Fruit fly (Drosophila melanogaster) whole organism, embryonic: ENCODE data around the gene CG31041.

Experiments used
- Abd-B ChIP-seq: fragments of 200-800 bp; sonication (Bioruptor generic); optimal IDR thresholded peaks from 2 replicates; lab custom pipeline; 2018; ENCODE audit warnings: missing biosample characterization, mild to moderate bottlenecking, missing genetic modification characterization, moderate library complexity
- Asciz ChIP-seq: fragments of 200-800 bp; sonication (Bioruptor generic); optimal IDR thresholded peaks from 2 replicates; lab custom pipeline; 2017; ENCODE audit warnings: missing biosample characterization, mild to moderate bottlenecking, missing genetic modification characterization, missing genetic modification reagents
- CG13123 ChIP-seq: fragments of 200-800 bp; sonication (Bioruptor generic); optimal IDR thresholded peaks from 2 replicates; lab custom pipeline; 2016; ENCODE audit warnings: missing biosample characterization, missing genetic modification characterization
- CG13287 ChIP-seq: fragments of 200-800 bp; sonication (Bioruptor generic); IDR thresholded peaks from 2 replicates; pipeline ENCODE4 v1.3.6; 2022; ENCODE audit warnings: missing biosample characterization, missing genetic modification characterization; ENCODE audit not compliant: partially characterized antibody
- CG15514 ChIP-seq: fragments of 200-800 bp; sonication (Bioruptor generic); optimal IDR thresholded peaks from 3 replicates; lab custom pipeline; 2017; ENCODE audit warnings: missing biosample characterization, missing genetic modification characterization, mild to moderate bottlenecking, moderate library complexity, missing genetic modification reagents
- CG17359 ChIP-seq: fragments of 200-800 bp; sonication (Bioruptor generic); optimal IDR thresholded peaks from 3 replicates; lab custom pipeline; 2018; ENCODE audit warnings: missing biosample characterization, mild to moderate bottlenecking, missing genetic modification characterization, moderate library complexity
- CG2116 ChIP-seq: fragments of 200-800 bp; sonication (Bioruptor generic); optimal IDR thresholded peaks from 3 replicates; lab custom pipeline; 2018; ENCODE audit warnings: missing biosample characterization, mild to moderate bottlenecking, missing genetic modification characterization
- CG2199 ChIP-seq: fragments of 200-800 bp; sonication (Bioruptor generic); IDR thresholded peaks from 3 replicates; pipeline ENCODE4 v1.3.6; 2022; ENCODE audit warnings: missing biosample characterization, missing genetic modification characterization
- CG2712 ChIP-seq: fragments of 200-800 bp; optimal IDR thresholded peaks from 3 replicates; lab custom pipeline; 2019; ENCODE audit warnings: missing biosample characterization, mild to moderate bottlenecking, missing genetic modification characterization, moderate library complexity
- CG32767 ChIP-seq: fragments of 200-800 bp; sonication (Bioruptor generic); IDR thresholded peaks from 2 replicates; pipeline ENCODE4 v1.3.6; 2022; ENCODE audit warnings: missing biosample characterization, missing genetic modification characterization
- CG34376 ChIP-seq: fragments of 200-800 bp; sonication (Bioruptor generic); optimal IDR thresholded peaks from 2 replicates; lab custom pipeline; 2018; ENCODE audit warnings: missing biosample characterization, mild to moderate bottlenecking, missing genetic modification characterization
- CG4282 ChIP-seq: fragments of 200-800 bp; sonication (Bioruptor generic); optimal IDR thresholded peaks from 2 replicates; lab custom pipeline; 2016; ENCODE audit warnings: missing biosample characterization, missing genetic modification characterization
- CG43689 ChIP-seq: fragments of 200-800 bp; sonication (Bioruptor generic); IDR thresholded peaks from 2 replicates; pipeline ENCODE4 v1.3.6; 2022; ENCODE audit warnings: missing biosample characterization, missing genetic modification characterization
- CG4820 ChIP-seq: fragments of 200-800 bp; sonication (Bioruptor generic); optimal IDR thresholded peaks from 3 replicates; lab custom pipeline; 2016; ENCODE audit warnings: missing biosample characterization, missing genetic modification characterization
- CG6654 ChIP-seq: fragments of 200-800 bp; sonication (Bioruptor generic); optimal IDR thresholded peaks from 2 replicates; lab custom pipeline; 2017; ENCODE audit warnings: missing biosample characterization, mild to moderate bottlenecking, missing genetic modification characterization
- CG7271 ChIP-seq: fragments of 200-800 bp; sonication (Bioruptor generic); optimal IDR thresholded peaks from 2 replicates; lab custom pipeline; 2018; ENCODE audit warnings: missing biosample characterization, mild to moderate bottlenecking, missing genetic modification characterization, moderate library complexity
- CG8089 ChIP-seq: fragments of 200-800 bp; sonication (Bioruptor generic); optimal IDR thresholded peaks from 3 replicates; lab custom pipeline; 2016; ENCODE audit warnings: missing biosample characterization, missing genetic modification characterization
- CG8924 ChIP-seq: fragments of 200-800 bp; optimal IDR thresholded peaks from 3 replicates; lab custom pipeline; 2019; ENCODE audit warnings: missing biosample characterization, mild to moderate bottlenecking, missing genetic modification characterization, moderate library complexity
- Doc2 ChIP-seq: fragments of 200-800 bp; sonication (Bioruptor generic); IDR thresholded peaks from 2 replicates; pipeline ENCODE4 v1.3.6; 2022; ENCODE audit warnings: missing biosample characterization, missing genetic modification characterization
- HHEX ChIP-seq: fragments of 200-800 bp; sonication (Bioruptor generic); optimal IDR thresholded peaks from 3 replicates; lab custom pipeline; 2017; ENCODE audit warnings: missing biosample characterization, mild to moderate bottlenecking, missing genetic modification characterization, missing genetic modification reagents
- Hr39 ChIP-seq: fragments of >200 bp; optimal IDR thresholded peaks from 2 replicates; lab custom pipeline; 2017
- Mrtf ChIP-seq: fragments of 200-800 bp; sonication (Bioruptor generic); IDR thresholded peaks from 3 replicates; pipeline ENCODE4 v1.3.6; 2022; ENCODE audit warnings: missing biosample characterization, missing genetic modification characterization
- NFAT ChIP-seq: fragments of 200-800 bp; sonication (Bioruptor generic); IDR thresholded peaks from 2 replicates; pipeline ENCODE4 v1.3.6; 2022; ENCODE audit warnings: missing biosample characterization, missing genetic modification characterization
- Nf-YB ChIP-seq: fragments of 200-800 bp; sonication (Bioruptor generic); optimal IDR thresholded peaks from 3 replicates; lab custom pipeline; 2019; ENCODE audit warnings: missing biosample characterization, mild to moderate bottlenecking, missing genetic modification characterization, moderate library complexity
- Oli ChIP-seq: fragments of 200-800 bp; sonication (Bioruptor generic); optimal IDR thresholded peaks from 2 replicates; lab custom pipeline; 2018; ENCODE audit warnings: missing biosample characterization, mild to moderate bottlenecking, missing genetic modification characterization, moderate library complexity
- ac ChIP-seq: fragments of 200-800 bp; sonication (Bioruptor generic); optimal IDR thresholded peaks from 3 replicates; lab custom pipeline; 2017; ENCODE audit warnings: missing biosample characterization, mild to moderate bottlenecking, missing genetic modification characterization
- ato ChIP-seq: fragments of 200-800 bp; sonication (Bioruptor generic); IDR thresholded peaks from 2 replicates; pipeline ENCODE4 v1.3.6; 2022; ENCODE audit warnings: missing biosample characterization, missing genetic modification characterization; ENCODE audit not compliant: partially characterized antibody
- az2 ChIP-seq: fragments of 200-800 bp; sonication (Bioruptor generic); optimal IDR thresholded peaks from 3 replicates; lab custom pipeline; 2016; ENCODE audit warnings: missing biosample characterization, missing genetic modification characterization
- chif ChIP-seq, 2 experiments: fragments of 200-800 bp; sonication (Bioruptor generic); optimal IDR thresholded peaks; 3 replicates each; lab custom pipeline; 2016; ENCODE audit warnings: missing biosample characterization in 2 of 2, missing genetic modification characterization in 2 of 2
- ci ChIP-seq: fragments of 200-800 bp; sonication (Bioruptor generic); IDR thresholded peaks from 3 replicates; pipeline ENCODE4 v1.3.6; 2022; ENCODE audit warnings: missing biosample characterization, missing genetic modification characterization
- dm ChIP-seq: fragments of 200-800 bp; sonication (Bioruptor generic); optimal IDR thresholded peaks from 3 replicates; lab custom pipeline; 2016; ENCODE audit warnings: missing biosample characterization, missing genetic modification characterization
- h ChIP-seq: fragments of >200 bp; optimal IDR thresholded peaks from 2 replicates; lab custom pipeline; 2017
- hbn ChIP-seq: fragments of 200-800 bp; sonication (Bioruptor generic); IDR thresholded peaks from 2 replicates; pipeline ENCODE4 v1.3.6; 2022; ENCODE audit warnings: missing biosample characterization, missing genetic modification characterization; ENCODE audit not compliant: partially characterized antibody
- jumu ChIP-seq: fragments of 200-800 bp; sonication (Bioruptor generic); optimal IDR thresholded peaks from 3 replicates; lab custom pipeline; 2016; ENCODE audit warnings: missing biosample characterization, missing genetic modification characterization
- nmo ChIP-seq: fragments of 200-800 bp; sonication (Bioruptor generic); optimal IDR thresholded peaks from 2 replicates; lab custom pipeline; 2018; ENCODE audit warnings: missing biosample characterization, mild to moderate bottlenecking, missing genetic modification characterization, moderate library complexity
- nom ChIP-seq: fragments of 200-800 bp; sonication (Bioruptor generic); optimal IDR thresholded peaks from 2 replicates; lab custom pipeline; 2017; ENCODE audit warnings: missing biosample characterization, missing genetic modification characterization, mild to moderate bottlenecking, moderate library complexity, missing genetic modification reagents
- pfk ChIP-seq: fragments of 200-800 bp; sonication (Bioruptor generic); optimal IDR thresholded peaks from 2 replicates; lab custom pipeline; 2018; ENCODE audit warnings: missing biosample characterization, mild to moderate bottlenecking, missing genetic modification characterization, moderate library complexity
- psq ChIP-seq: fragments of 200-800 bp; sonication (Bioruptor generic); optimal IDR thresholded peaks from 2 replicates; lab custom pipeline; 2017; ENCODE audit warnings: missing biosample characterization, missing genetic modification characterization
- pum ChIP-seq: fragments of 200-800 bp; sonication (Bioruptor generic); optimal IDR thresholded peaks from 2 replicates; lab custom pipeline; 2016; ENCODE audit warnings: missing biosample characterization, missing genetic modification characterization
- run ChIP-seq: fragments of 200-800 bp; sonication (Bioruptor generic); optimal IDR thresholded peaks from 3 replicates; lab custom pipeline; 2018; ENCODE audit warnings: missing biosample characterization, mild to moderate bottlenecking, missing genetic modification characterization
- seq ChIP-seq: fragments of 200-800 bp; sonication (Bioruptor generic); IDR thresholded peaks from 2 replicates; pipeline ENCODE4 v1.3.6; 2022; ENCODE audit warnings: missing biosample characterization, missing genetic modification characterization
- sqz ChIP-seq: fragments of 200-800 bp; sonication (Bioruptor generic); optimal IDR thresholded peaks from 3 replicates; lab custom pipeline; 2018; ENCODE audit warnings: missing biosample characterization, mild to moderate bottlenecking, missing genetic modification characterization
- tap ChIP-seq: fragments of 200-800 bp; optimal IDR thresholded peaks from 3 replicates; lab custom pipeline; 2019; ENCODE audit warnings: missing biosample characterization, mild to moderate bottlenecking, missing genetic modification characterization, moderate library complexity
- tll ChIP-seq, 2 experiments: fragments of 200-800 bp in 1 of 2; fragments of >200 bp in 1 of 2; sonication (Bioruptor generic) in 1 of 2; optimal IDR thresholded peaks; 2 replicates each; lab custom pipeline; 2017 to 2019; ENCODE audit warnings: missing biosample characterization in 2 of 2, missing genetic modification characterization in 2 of 2, mild to moderate bottlenecking in 1 of 2, moderate library complexity in 1 of 2
- unpg ChIP-seq: fragments of 200-800 bp; sonication (Bioruptor generic); optimal IDR thresholded peaks from 3 replicates; lab custom pipeline; 2018; ENCODE audit warnings: missing biosample characterization, mild to moderate bottlenecking, missing genetic modification characterization, moderate library complexity
- zen ChIP-seq: fragments of 200-800 bp; sonication (Bioruptor generic); optimal IDR thresholded peaks from 3 replicates; lab custom pipeline; 2018; ENCODE audit warnings: missing biosample characterization, mild to moderate bottlenecking, missing genetic modification characterization, moderate library complexity
- zf30C ChIP-seq: fragments of 200-800 bp; sonication (Bioruptor generic); optimal IDR thresholded peaks from 3 replicates; lab custom pipeline; 2018; ENCODE audit warnings: missing biosample characterization, mild to moderate bottlenecking, missing genetic modification characterization

CG31041 gene

dm6 chr3R:29559444-29559976, 31.2 kb downstream of the CG31041 start (continued):
- TF ChIP-seq zen (peak; percentile 93), CG17359 (tag; lab: Kevin White, UChicago) (no peak), pfk (GFP tag; lab: Kevin White, UChicago) (peak; percentile 86), Oli (tag; lab: Kevin White, UChicago) (no peak), Nf-YB (GFP tag; lab: Kevin White, UChicago) (no peak), CG43689 (GFP tag; lab: Robert Waterston, UW) (no peak), CG4282 (GFP tag; lab: Kevin White, UChicago) (no peak), HHEX (GFP tag; lab: Kevin White, UChicago) (no peak), CG4820 (no peak), tll (GFP tag; optimal IDR thresholded peaks at IDR 0.05; lab: Kevin White, UChicago) (peak in 1 of 2 experiments; percentile 7), Mrtf (no peak), psq (no peak), CG13123 (GFP tag; lab: Kevin White, UChicago) (no peak), CG32767 (GFP tag; lab: Robert Waterston, UW) (no peak), az2 (GFP tag; lab: Kevin White, UChicago) (no peak), CG34376 (GFP tag; lab: Kevin White, UChicago) (no peak), CG2199 (GFP tag; lab: Robert Waterston, UW) (no peak), jumu (GFP tag; lab: Kevin White, UChicago) (no peak), ac (GFP tag; lab: Kevin White, UChicago) (peak; percentile 73)

- TF ChIP-seq Hr39 (lab: Kevin White, UChicago) (peak; percentile 66), Asciz (no peak)
Measured at dm6 chr3R:29557555-29557954, 33.2 kb downstream of the CG31041 start.

- TF ChIP-seq pum (GFP tag; lab: Kevin White, UChicago) (no peak), chif (GFP tag; optimal IDR thresholded peaks at IDR 0.05; lab: Kevin White, UChicago) (peak in 1 of 2 experiments; percentile 21), CG8924 (tag; lab: Kevin White, UChicago) (peak; percentile 39), ci (peak; percentile 50; the same call in 1 of the 3 replicates), CG17359 (tag; lab: Kevin White, UChicago) (no peak), ato (GFP tag; lab: Robert Waterston, UW) (0 out of 2 replicates have a peak, but pooled peaks have one; percentile 32), CG13287 (GFP tag; lab: Robert Waterston, UW) (peak; percentile 40; the same call in 1 of the 2 replicates), nmo (GFP tag; lab: Kevin White, UChicago) (peak; percentile 59), dm (GFP tag; lab: Kevin White, UChicago) (peak; percentile 3), Doc2 (GFP tag; lab: Robert Waterston, UW) (no peak), nom (no peak), hbn (peak; percentile 47), CG15514 (GFP tag; lab: Kevin White, UChicago) (no peak), sqz (peak; percentile 52), CG7271 (tag; lab: Kevin White, UChicago) (peak; percentile 47), run (tag; lab: Kevin White, UChicago) (peak; percentile 4), seq (peak; percentile 96), unpg (GFP tag; lab: Kevin White, UChicago) (peak; percentile 25), CG8089 (GFP tag; lab: Kevin White, UChicago) (no peak), h (no peak), Abd-B (GFP tag; lab: Kevin White, UChicago) (peak; percentile 66), NFAT (no peak), CG6654 (GFP tag; lab: Kevin White, UChicago) (peak; percentile 68), zf30C (GFP tag; lab: Kevin White, UChicago) (peak; percentile 46), CG2712 (tag; lab: Kevin White, UChicago) (peak; percentile 1), tap (no peak), CG2116 (peak; percentile 31)
Measured at dm6 chr3R:29556003-29556467, 34.7 kb downstream of the CG31041 start, which contains the start of gene Dr. Gene Dr, plus strand, starts transcription at chr3R:29556386.
